Fruit fly (Drosophila melanogaster) whole organism, pupa: ENCODE measurements around the gene Lgr1.

Experiments
- CG9948 ChIP-seq: fragments of 200-800 bp; sonication (Bioruptor generic); optimal IDR thresholded peaks from 2 replicates; lab custom pipeline; 2018; ENCODE audit warnings: missing biosample characterization, mild to moderate bottlenecking, missing genetic modification characterization, moderate library complexity
- fd96Ca ChIP-seq: fragments of 200-800 bp; sonication (Bioruptor generic); IDR thresholded peaks from 3 replicates; pipeline ENCODE4 v1.3.6; 2022; ENCODE audit warnings: missing biosample characterization, missing genetic modification characterization

DNA sequence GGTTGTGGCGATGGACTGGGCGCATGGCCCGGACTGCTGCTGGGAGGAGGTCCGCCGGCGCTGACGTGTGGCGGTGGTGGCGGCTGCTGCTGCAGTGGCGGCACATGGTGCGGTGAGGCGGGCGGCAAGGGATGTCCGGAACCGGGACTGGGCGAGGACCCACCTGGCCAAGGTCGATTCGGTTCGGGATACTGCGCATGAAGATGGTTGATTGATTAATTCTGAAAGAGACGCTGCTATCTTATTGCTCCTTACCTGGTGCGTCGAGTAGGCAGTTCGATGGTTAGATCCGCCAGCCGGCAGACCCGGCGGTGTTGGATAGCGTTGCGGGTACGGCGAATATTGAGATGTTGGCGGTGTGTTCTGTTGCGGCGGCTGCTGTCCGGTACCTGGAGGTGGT, 17.8 kb upstream of the Lgr1 start:
- TF ChIP-seq CG9948 (tag; lab: Kevin White, UChicago): no peak
- no peak for TF ChIP-seq fd96Ca (GFP tag; lab: Robert Waterston, UW)
